Fruit fly (Drosophila melanogaster): ENCODE data around the gene Ns3.
A peak's percentile ranks its signal among the peaks of the same experiment; 100 is the strongest.

Ns3 gene

DNA sequence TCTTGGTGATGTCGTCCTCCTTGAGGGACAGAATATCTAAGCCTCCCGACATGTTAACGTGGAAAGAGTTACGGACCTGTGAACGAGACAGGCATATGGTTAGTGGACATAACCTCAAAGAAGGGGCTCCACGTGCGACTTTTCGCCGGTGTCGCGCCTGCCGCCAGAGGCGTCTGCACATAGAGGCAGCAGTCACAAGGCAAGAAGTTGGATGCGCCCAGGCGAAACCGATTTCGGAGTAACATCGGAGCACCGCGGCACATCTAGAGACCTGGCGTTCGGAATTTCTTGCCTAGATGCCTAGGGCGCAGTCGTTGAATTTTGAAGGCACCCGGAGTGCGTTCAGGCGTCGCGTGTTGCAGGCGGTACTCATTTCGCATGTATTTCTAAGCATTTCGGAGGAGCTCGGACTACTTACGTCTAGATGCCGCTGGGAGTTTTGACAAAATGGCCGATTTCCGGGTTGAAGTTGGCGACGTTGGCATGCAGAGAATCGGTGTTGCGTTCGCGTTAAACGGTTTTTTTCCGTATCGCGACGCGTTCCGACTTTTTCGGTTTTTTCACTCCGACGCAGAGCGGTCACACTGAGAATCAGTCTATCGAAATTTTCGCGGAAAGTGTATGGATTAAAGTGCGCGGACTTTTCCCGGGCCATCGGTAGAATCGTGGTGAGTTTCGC lies 19.0 kb upstream of the Ns3 start, which contains the start of the genes sta and inc (continued):
- TF ChIP-seq Scr (GFP tag; IDR thresholded peaks at IDR 0.05; ENCODE audit: partially characterized antibody) (peak; percentile 66), tna (GFP tag; IDR thresholded peaks at IDR 0.05; ENCODE audit: partially characterized antibody) (no peak), CG12219 (GFP tag; optimal IDR thresholded peaks at IDR 0.05) (peak; percentile 64), stc (GFP tag; IDR thresholded peaks at IDR 0.05) (no peak), Oli (tag; optimal IDR thresholded peaks at IDR 0.05) (peak; percentile 31), D (optimal IDR thresholded peaks at IDR 0.05) (no peak), D (GFP tag; optimal IDR thresholded peaks at IDR 0.05) (peak; percentile 46), Six4 (GFP tag; optimal IDR thresholded peaks at IDR 0.05) (peak; percentile 22), da (GFP tag; optimal IDR thresholded peaks at IDR 0.05) (no peak), HLHmδ (GFP tag; optimal IDR thresholded peaks at IDR 0.05) (peak; percentile 95), Jarid2 (GFP tag; optimal IDR thresholded peaks at IDR 0.05) (peak; percentile 76), oc (tag; optimal IDR thresholded peaks at IDR 0.05) (peak; percentile 65), gsb (GFP tag; IDR thresholded peaks at IDR 0.05) (no peak; the same call in 1 of the 2 replicates), pan (optimal IDR thresholded peaks at IDR 0.05) (no peak), pan (GFP tag; optimal IDR thresholded peaks at IDR 0.05 in 1 of 2, IDR thresholded peaks at IDR 0.05 in 1 of 2) (peak in 1 of 2 experiments; percentile 42), zfh2 (GFP tag; optimal IDR thresholded peaks at IDR 0.05) (peak; percentile 42), CG10543 (GFP tag; optimal IDR thresholded peaks at IDR 0.05) (peak; percentile 82), sug (tag; optimal IDR thresholded peaks at IDR 0.05) (peak; percentile 74), seq (GFP tag; IDR thresholded peaks at IDR 0.05) (peak; percentile 41; the same call in 1 of the 2 replicates), Nf-YA (GFP tag; IDR thresholded peaks at IDR 0.05) (peak; percentile 50; the same call in 1 of the 2 replicates), CG7928 (GFP tag; optimal IDR thresholded peaks at IDR 0.05) (peak; percentile 15), CG14014 (GFP tag; IDR thresholded peaks at IDR 0.05) (peak; percentile 45; the same call in 1 of the 2 replicates), lbe (GFP tag; optimal IDR thresholded peaks at IDR 0.05) (peak; percentile 35), CG2116 (GFP tag; optimal IDR thresholded peaks at IDR 0.05) (peak; percentile 81), MBD-R2 (GFP tag; IDR thresholded peaks at IDR 0.05) (peak; percentile 61), CG15601 (tag; optimal IDR thresholded peaks at IDR 0.05) (peak; percentile 76), CG30020 (tag; optimal IDR thresholded peaks at IDR 0.05) (peak; percentile 26), gce (GFP tag; IDR thresholded peaks at IDR 0.05) (peak; percentile 58; the same call in 1 of the 3 replicates), pros (GFP tag; optimal IDR thresholded peaks at IDR 0.05) (peak; percentile 32), HLH4C (GFP tag; IDR thresholded peaks at IDR 0.05; ENCODE audit: partially characterized antibody) (peak; percentile 64), Sin3A (optimal IDR thresholded peaks at IDR 0.05) (peak; percentile 39), CG31388 (GFP tag; optimal IDR thresholded peaks at IDR 0.05) (peak; percentile 2), pzg (GFP tag; optimal IDR thresholded peaks at IDR 0.05) (peak; percentile 98), CG7745 (tag; optimal IDR thresholded peaks at IDR 0.05) (peak; percentile 26), ttk (GFP tag; IDR thresholded peaks at IDR 0.05) (peak; percentile 32; the same call in 1 of the 2 replicates), CG18011 (GFP tag; optimal IDR thresholded peaks at IDR 0.05) (peak; percentile 38), CG12071 (GFP tag; optimal IDR thresholded peaks at IDR 0.05) (peak; percentile 77), CG9932 (GFP tag; IDR thresholded peaks at IDR 0.05) (peak; percentile 53; the same call in 1 of the 2 replicates), maf-S (GFP tag; optimal IDR thresholded peaks at IDR 0.05) (peak; percentile 24), Optix (GFP tag; IDR thresholded peaks at IDR 0.05) (0 out of 3 replicates have a peak, but pooled peaks have one; percentile 41), esg (GFP tag; conservative IDR thresholded peaks at IDR 0.05) (no peak), CG17802 (tag; optimal IDR thresholded peaks at IDR 0.05) (peak; percentile 20), nmo (GFP tag; optimal IDR thresholded peaks at IDR 0.05) (peak; percentile 67), ftz-f1 (GFP tag; optimal IDR thresholded peaks at IDR 0.05) (no peak), eyg (GFP tag; optimal IDR thresholded peaks at IDR 0.05) (peak; percentile 26), Vsx1 (GFP tag; optimal IDR thresholded peaks at IDR 0.05) (peak; percentile 67), Meics (GFP tag; optimal IDR thresholded peaks at IDR 0.05) (peak; percentile 87), jumu (GFP tag; optimal IDR thresholded peaks at IDR 0.05) (peak; percentile 7), chif (GFP tag; optimal IDR thresholded peaks at IDR 0.05) (peak; percentile 38 to 44)

Data from whole organism, embryonic.